Fruit fly (Drosophila melanogaster) whole organism, pupa: Measurements from ENCODE around the gene mmy.

Experiments used
- CG17806 ChIP-seq: fragments of 200-800 bp; sonication (Bioruptor generic); optimal IDR thresholded peaks from 2 replicates; lab custom pipeline; 2018; ENCODE audit warnings: missing biosample characterization, mild to moderate bottlenecking, missing genetic modification characterization, moderate library complexity
- CG34367 ChIP-seq: fragments of 200-800 bp; sonication (Bioruptor generic); optimal IDR thresholded peaks from 2 replicates; lab custom pipeline; 2018; ENCODE audit warnings: missing biosample characterization, mild to moderate bottlenecking, missing genetic modification characterization
- Pif1B ChIP-seq: fragments of 200-800 bp; sonication (Bioruptor generic); optimal IDR thresholded peaks from 3 replicates; lab custom pipeline; 2016; ENCODE audit warnings: missing biosample characterization, missing genetic modification characterization

- TF ChIP-seq CG17806 (no peak), Pif1B (GFP tag; lab: Kevin White, UChicago) (no peak), CG34367 (tag; lab: Kevin White, UChicago) (no peak)
Observed at dm6 chr2L:6494405-6494816, 20.7 kb upstream of the mmy start, which contains the start of gene CG9547.
